Worm (Caenorhabditis elegans) whole organism, L1 larva: Measurements from ENCODE around the gene F55B11.7.

ENCODE experiments used
- Y116A8C.19 ChIP-seq: sonication (generic microtip); optimal IDR thresholded peaks from 2 replicates; lab custom pipeline; 2016; ENCODE audit warnings: missing compliant biosample characterization, missing genetic modification characterization, borderline replicate concordance
- aha-1 ChIP-seq: fragments of 150-350 bp; optimal IDR thresholded peaks from 2 replicates; lab custom pipeline; 2014; ENCODE audit warnings: missing biosample characterization, missing genetic modification characterization
- ama-1 ChIP-seq: fragments of 150-350 bp; optimal IDR thresholded peaks from 2 replicates; lab custom pipeline; 2014
- blmp-1 ChIP-seq: fragments of 150-350 bp; optimal IDR thresholded peaks from 2 replicates; lab custom pipeline; 2014; ENCODE audit warnings: missing biosample characterization, missing genetic modification characterization
- ceh-8 ChIP-seq: fragments of 200-800 bp; sonication (Bioruptor generic); optimal IDR thresholded peaks from 2 replicates; lab custom pipeline; 2018; ENCODE audit warnings: mild to moderate bottlenecking, missing genetic modification characterization, moderate library complexity, missing compliant biosample characterization
- ceh-90 ChIP-seq: sonication (generic microtip); optimal IDR thresholded peaks from 2 replicates; lab custom pipeline; 2016; ENCODE audit warnings: missing genetic modification characterization, missing compliant biosample characterization
- ces-1 ChIP-seq: fragments of 150-350 bp; optimal IDR thresholded peaks from 2 replicates; lab custom pipeline; 2014; ENCODE audit warnings: missing biosample characterization, missing genetic modification reagents, missing genetic modification characterization
- efl-1 ChIP-seq, 4 experiments: fragments of 150-350 bp; optimal IDR thresholded peaks in 3 of 4; peaks in 1 of 4; 1 replicate in 1 of 4; 2 replicates in 3 of 4; lab custom pipeline; 2014; ENCODE audit warnings: missing biosample characterization in 2 of 4, missing genetic modification characterization in 2 of 4, missing genetic modification reagents in 2 of 4
- efl-3 ChIP-seq: fragments of 200-800 bp; sonication (Bioruptor generic); optimal IDR thresholded peaks from 2 replicates; lab custom pipeline; 2018; ENCODE audit warnings: mild to moderate bottlenecking, missing genetic modification characterization, missing compliant biosample characterization
- elt-2 ChIP-seq: sonication (generic microtip); optimal IDR thresholded peaks from 2 replicates; lab custom pipeline; 2016; ENCODE audit warnings: missing genetic modification characterization, mild to moderate bottlenecking, inconsistent platforms, missing compliant biosample characterization, missing genetic modification reagents
- elt-3 ChIP-seq, 6 experiments: fragments of 150-350 bp in 1 of 6; sonication (generic microtip); optimal IDR thresholded peaks; 2 replicates each; lab custom pipeline; 2017 to 2018; ENCODE audit warnings: missing biosample characterization in 6 of 6, missing genetic modification characterization in 6 of 6, inconsistent platforms in 1 of 6
- ets-5 ChIP-seq: fragments of 200-800 bp; sonication (Bioruptor generic); IDR thresholded peaks from 2 replicates; pipeline ENCODE4 v1.3.6; 2022; ENCODE audit warnings: missing genetic modification characterization, missing compliant biosample characterization
- fkh-8 ChIP-seq: sonication (generic microtip); optimal IDR thresholded peaks from 2 replicates; lab custom pipeline; 2016; ENCODE audit warnings: mild to moderate bottlenecking, missing genetic modification characterization, missing compliant biosample characterization
- grh-1 ChIP-seq: fragments of 200-800 bp; sonication (Bioruptor generic); IDR thresholded peaks from 2 replicates; pipeline ENCODE4 v1.3.6; 2022; ENCODE audit warnings: missing genetic modification reagents, missing genetic modification characterization, missing compliant biosample characterization
- hlh-17 ChIP-seq: fragments of 200-800 bp; sonication (Bioruptor generic); optimal IDR thresholded peaks from 2 replicates; lab custom pipeline; 2018; ENCODE audit warnings: missing genetic modification characterization, mild to moderate bottlenecking, missing compliant biosample characterization, moderate library complexity, borderline replicate concordance
- isw-1 ChIP-seq: fragments of 200-800 bp; sonication (Bioruptor generic); IDR thresholded peaks from 2 replicates; pipeline ENCODE4 v1.3.6; 2022; ENCODE audit warnings: missing genetic modification characterization, missing compliant biosample characterization
- jun-1 ChIP-seq: fragments of 150-350 bp; optimal IDR thresholded peaks from 2 replicates; lab custom pipeline; 2014; ENCODE audit warnings: missing biosample characterization, missing genetic modification reagents, missing genetic modification characterization
- lin-13 ChIP-seq: fragments of 150-350 bp; optimal IDR thresholded peaks from 2 replicates; lab custom pipeline; 2014; ENCODE audit warnings: missing biosample characterization, missing genetic modification reagents, missing genetic modification characterization
- lin-14 ChIP-seq: fragments of 200-800 bp; sonication (Bioruptor generic); optimal IDR thresholded peaks from 2 replicates; lab custom pipeline; 2018; ENCODE audit warnings: mild to moderate bottlenecking, missing genetic modification characterization, moderate library complexity, missing compliant biosample characterization
- lin-35 ChIP-seq, 2 experiments: fragments of 150-350 bp; optimal IDR thresholded peaks; 2 replicates each; lab custom pipeline; 2014; ENCODE audit warnings: missing biosample characterization in 2 of 2, missing genetic modification characterization in 2 of 2, missing genetic modification reagents in 2 of 2
- lin-39 ChIP-seq: fragments of 150-350 bp; optimal IDR thresholded peaks from 2 replicates; lab custom pipeline; 2014; ENCODE audit warnings: missing biosample characterization, missing genetic modification reagents, missing genetic modification characterization
- lsy-2 ChIP-seq, 2 experiments: fragments of 150-350 bp; optimal IDR thresholded peaks; 2 replicates each; lab custom pipeline; 2014; ENCODE audit warnings: missing biosample characterization in 2 of 2, missing genetic modification characterization in 2 of 2
- mab-9 ChIP-seq: fragments of 200-800 bp; sonication (Bioruptor generic); IDR thresholded peaks from 2 replicates; pipeline ENCODE4 v1.3.6; 2022; ENCODE audit warnings: missing genetic modification reagents, missing genetic modification characterization, missing compliant biosample characterization
- mdl-1 ChIP-seq, 2 experiments: fragments of 150-350 bp; optimal IDR thresholded peaks; 2 replicates each; lab custom pipeline; 2014 to 2017; ENCODE audit warnings: missing biosample characterization in 2 of 2, missing genetic modification characterization in 2 of 2, inconsistent platforms in 1 of 2
- mef-2 ChIP-seq: fragments of 150-350 bp; optimal IDR thresholded peaks from 2 replicates; lab custom pipeline; 2014; ENCODE audit warnings: missing biosample characterization, missing genetic modification characterization
- mep-1 ChIP-seq: fragments of 150-350 bp; optimal IDR thresholded peaks from 2 replicates; lab custom pipeline; 2014; ENCODE audit warnings: missing biosample characterization, missing genetic modification characterization
- nhr-20 ChIP-seq: sonication (generic microtip); optimal IDR thresholded peaks from 2 replicates; lab custom pipeline; 2016; ENCODE audit warnings: mild to moderate bottlenecking, missing genetic modification characterization, missing compliant biosample characterization
- nhr-237 ChIP-seq: fragments of 150-350 bp; optimal IDR thresholded peaks from 2 replicates; lab custom pipeline; 2014; ENCODE audit warnings: missing biosample characterization, missing genetic modification characterization
- nhr-28 ChIP-seq: fragments of 150-350 bp; optimal IDR thresholded peaks from 2 replicates; lab custom pipeline; 2014; ENCODE audit warnings: missing biosample characterization, missing genetic modification characterization
- nhr-71 ChIP-seq: sonication (generic microtip); optimal IDR thresholded peaks from 2 replicates; lab custom pipeline; 2016; ENCODE audit warnings: mild to moderate bottlenecking, missing genetic modification characterization, moderate library complexity, missing compliant biosample characterization
- nhr-84 ChIP-seq: sonication (generic microtip); optimal IDR thresholded peaks from 2 replicates; lab custom pipeline; 2017; ENCODE audit warnings: missing biosample characterization, missing genetic modification characterization
- nhr-85 ChIP-seq: sonication (generic microtip); peaks from one replicate; lab custom pipeline; 2016; ENCODE audit warnings: missing genetic modification characterization, inconsistent platforms, missing compliant biosample characterization
- nhr-90 ChIP-seq: sonication (generic microtip); optimal IDR thresholded peaks from 2 replicates; lab custom pipeline; 2016; ENCODE audit warnings: mild to moderate bottlenecking, missing genetic modification characterization, missing compliant biosample characterization; ENCODE audit not compliant: poor library complexity
- pqm-1 ChIP-seq: sonication (generic microtip); optimal IDR thresholded peaks from 3 replicates; lab custom pipeline; 2017; ENCODE audit warnings: missing biosample characterization, missing genetic modification characterization
- rnt-1 ChIP-seq: sonication (generic microtip); optimal IDR thresholded peaks from 2 replicates; lab custom pipeline; 2016; ENCODE audit warnings: mild to moderate bottlenecking, missing genetic modification characterization, moderate library complexity, missing compliant biosample characterization
- skn-1 ChIP-seq: fragments of 150-350 bp; optimal IDR thresholded peaks from 2 replicates; lab custom pipeline; 2014; ENCODE audit warnings: missing biosample characterization, missing genetic modification characterization
- snu-23 ChIP-seq: sonication (generic microtip); optimal IDR thresholded peaks from 2 replicates; lab custom pipeline; 2016; ENCODE audit warnings: missing genetic modification characterization, missing compliant biosample characterization
- sox-4 ChIP-seq: sonication (generic microtip); optimal IDR thresholded peaks from 2 replicates; lab custom pipeline; 2016; ENCODE audit warnings: missing genetic modification characterization, missing compliant biosample characterization
- sptf-1 ChIP-seq: fragments of 150-350 bp; optimal IDR thresholded peaks from 2 replicates; lab custom pipeline; 2014; ENCODE audit warnings: missing biosample characterization, missing genetic modification characterization
- tlp-1 ChIP-seq: fragments of 150-350 bp; optimal IDR thresholded peaks from 2 replicates; lab custom pipeline; 2014; ENCODE audit warnings: missing biosample characterization, missing genetic modification characterization
- unc-130 ChIP-seq: fragments of 150-350 bp; optimal IDR thresholded peaks from 2 replicates; lab custom pipeline; 2017; ENCODE audit warnings: missing biosample characterization, missing genetic modification characterization, inconsistent platforms
- unc-86 ChIP-seq: sonication (generic microtip); optimal IDR thresholded peaks from 2 replicates; lab custom pipeline; 2016; ENCODE audit warnings: missing genetic modification characterization, missing compliant biosample characterization
- vab-15 ChIP-seq: sonication (generic microtip); optimal IDR thresholded peaks from 2 replicates; lab custom pipeline; 2017; ENCODE audit warnings: missing genotype, mild to moderate bottlenecking, missing genetic modification characterization, missing compliant biosample characterization
- ztf-11 ChIP-seq, 2 experiments: sonication (generic microtip); optimal IDR thresholded peaks; 2 replicates each; lab custom pipeline; 2016 to 2017; ENCODE audit warnings: missing genetic modification characterization in 2 of 2, missing biosample characterization in 1 of 2, missing compliant biosample characterization in 1 of 2
- ztf-4 ChIP-seq: fragments of 150-350 bp; optimal IDR thresholded peaks from 2 replicates; lab custom pipeline; 2014; ENCODE audit warnings: missing biosample characterization, missing genetic modification characterization

Gene F55B11.7

ce11 chrIV:14414200-14414599 is 7.6 kb downstream of the F55B11.7 start (continued):
- TF ChIP-seq vab-15 (tag; lab: Kevin White, UChicago) (no peak), jun-1 (tag; lab: Kevin White, UChicago) (peak; percentile 42), hlh-17 (GFP tag; lab: Kevin White, UChicago) (no peak), lin-39 (tag; lab: Kevin White, UChicago) (no peak), ces-1 (GFP tag; lab: Kevin White, UChicago) (no peak), mab-9 (GFP tag; lab: Robert Waterston, UW) (no peak), ceh-90 (tag; lab: Kevin White, UChicago) (no peak), nhr-28 (tag; lab: Kevin White, UChicago) (no peak), lsy-2 (tag; optimal IDR thresholded peaks at IDR 0.05; lab: Kevin White, UChicago) (peak in 1 of 2 experiments; percentile 4), fkh-8 (tag; lab: Kevin White, UChicago) (no peak), nhr-85 (no peak), tlp-1 (tag; lab: Kevin White, UChicago) (peak; percentile 85), mep-1 (tag; lab: Kevin White, UChicago) (no peak), ama-1 (lab: Kevin White, UChicago) (no peak), sptf-1 (tag; lab: Kevin White, UChicago) (no peak), Y116A8C.19 (tag; lab: Kevin White, UChicago) (no peak), lin-13 (GFP tag; lab: Kevin White, UChicago) (no peak), nhr-237 (tag; lab: Kevin White, UChicago) (no peak), efl-1 (optimal IDR thresholded peaks at IDR 0.05; lab: Kevin White, UChicago) (no peak), efl-1 (GFP tag; optimal IDR thresholded peaks at IDR 0.05 in 1 of 2; lab: Kevin White, UChicago) (no peak), mef-2 (tag; lab: Kevin White, UChicago) (no peak), unc-86 (tag; lab: Kevin White, UChicago) (no peak), nhr-90 (tag; lab: Kevin White, UChicago) (peak; percentile 49), ets-5 (no peak), aha-1 (tag; lab: Kevin White, UChicago) (no peak), ztf-4 (tag; lab: Kevin White, UChicago) (no peak), pqm-1 (tag; lab: Kevin White, UChicago) (peak; percentile 87), elt-3 (tag; optimal IDR thresholded peaks at IDR 0.05; lab: Kevin White, UChicago) (peak in 5 of 6 experiments; percentile 85 to 96 (median 94)), lin-14 (no peak), nhr-84 (tag; lab: Kevin White, UChicago) (no peak), snu-23 (GFP tag; lab: Kevin White, UChicago) (no peak), ceh-8 (GFP tag; lab: Kevin White, UChicago) (no peak)

ce11 chrIV:14413386-14413785 is 8.5 kb downstream of the F55B11.7 start:
- TF ChIP-seq mdl-1 (tag; optimal IDR thresholded peaks at IDR 0.05; lab: Kevin White, UChicago) (peak in 1 of 2 experiments; percentile 53), nhr-85 (peak; percentile 2), ces-1 (GFP tag; lab: Kevin White, UChicago) (no peak), jun-1 (tag; lab: Kevin White, UChicago) (peak; percentile 45), nhr-71 (peak; percentile 31), unc-130 (no peak), elt-2 (tag; lab: Kevin White, UChicago) (peak; percentile 92), lin-35 (GFP tag; optimal IDR thresholded peaks at IDR 0.05; lab: Kevin White, UChicago) (peak in 1 of 2 experiments; percentile 45), nhr-90 (tag; lab: Kevin White, UChicago) (peak; percentile 36), snu-23 (GFP tag; lab: Kevin White, UChicago) (peak; percentile 4), skn-1 (tag; lab: Kevin White, UChicago) (peak; percentile 26), rnt-1 (tag; lab: Kevin White, UChicago) (no peak)

ce11 chrIV:14412655-14413054 is 9.2 kb downstream of the F55B11.7 start, which contains the start of gene xdh-1:
Gene xdh-1 (minus strand): TSS chrIV:14412894.
- no peak for TF ChIP-seq sox-4 (tag; lab: Kevin White, UChicago)
- no peak for TF ChIP-seq Y116A8C.19 (tag; lab: Kevin White, UChicago)
- TF ChIP-seq efl-3 (GFP tag; lab: Kevin White, UChicago), result no peak
- TF ChIP-seq grh-1 (GFP tag; lab: Robert Waterston, UW), result no peak
- no peak for TF ChIP-seq skn-1 (tag; lab: Kevin White, UChicago)
- no peak for TF ChIP-seq tlp-1 (tag; lab: Kevin White, UChicago)
- TF ChIP-seq blmp-1 (tag; lab: Kevin White, UChicago), result no peak
- TF ChIP-seq aha-1 (tag; lab: Kevin White, UChicago), result no peak
- no peak for TF ChIP-seq isw-1 (GFP tag; lab: Robert Waterston, UW)
- TF ChIP-seq ztf-11 (tag; optimal IDR thresholded peaks at IDR 0.05; lab: Kevin White, UChicago), result no peak
- no peak for TF ChIP-seq nhr-20 (tag; lab: Kevin White, UChicago)
